Fruit fly (Drosophila melanogaster) whole organism, embryonic: Measurements from ENCODE around the gene kirre.

Experiments used
- Antp ChIP-seq: fragments of 200-800 bp; sonication (Bioruptor generic); optimal IDR thresholded peaks from 3 replicates; lab custom pipeline; 2016; ENCODE audit warnings: missing biosample characterization, missing genetic modification characterization
- Bgb ChIP-seq: fragments of 200-800 bp; sonication (Bioruptor generic); IDR thresholded peaks from 2 replicates; pipeline ENCODE4 v1.3.6; 2022; ENCODE audit warnings: missing biosample characterization, missing genetic modification characterization; ENCODE audit not compliant: partially characterized antibody
- CG10147 ChIP-seq: fragments of 200-800 bp; sonication (Bioruptor generic); optimal IDR thresholded peaks from 2 replicates; lab custom pipeline; 2019; ENCODE audit warnings: missing biosample characterization, mild to moderate bottlenecking, missing genetic modification characterization, moderate library complexity
- CG10366 ChIP-seq: fragments of 200-800 bp; sonication (Bioruptor generic); IDR thresholded peaks from 2 replicates; pipeline ENCODE4 v1.3.6; 2022; ENCODE audit warnings: missing biosample characterization, missing genetic modification characterization
- CG11723 ChIP-seq: fragments of 200-800 bp; sonication (Bioruptor generic); optimal IDR thresholded peaks from 2 replicates; lab custom pipeline; 2017; ENCODE audit warnings: missing biosample characterization, mild to moderate bottlenecking, missing genetic modification characterization
- CG12071 ChIP-seq: fragments of 200-800 bp; sonication (Bioruptor generic); optimal IDR thresholded peaks from 3 replicates; lab custom pipeline; 2018; ENCODE audit warnings: missing biosample characterization, mild to moderate bottlenecking, missing genetic modification characterization
- CG14710 ChIP-seq: fragments of 200-800 bp; sonication (Bioruptor generic); optimal IDR thresholded peaks from 3 replicates; lab custom pipeline; 2019; ENCODE audit warnings: missing biosample characterization, mild to moderate bottlenecking, missing genetic modification characterization, moderate library complexity
- CG33557 ChIP-seq: fragments of 200-800 bp; sonication (Bioruptor generic); optimal IDR thresholded peaks from 2 replicates; lab custom pipeline; 2019; ENCODE audit warnings: missing biosample characterization, mild to moderate bottlenecking, missing genetic modification characterization, moderate library complexity
- CG4328 ChIP-seq: fragments of 200-800 bp; sonication (Bioruptor generic); optimal IDR thresholded peaks from 3 replicates; lab custom pipeline; 2017; ENCODE audit warnings: missing biosample characterization, missing genetic modification reagents, missing genetic modification characterization
- CG4820 ChIP-seq: fragments of 200-800 bp; sonication (Bioruptor generic); optimal IDR thresholded peaks from 3 replicates; lab custom pipeline; 2016; ENCODE audit warnings: missing biosample characterization, missing genetic modification characterization
- CG4854 ChIP-seq: fragments of 200-800 bp; sonication (Bioruptor generic); optimal IDR thresholded peaks from 2 replicates; lab custom pipeline; 2016; ENCODE audit warnings: missing biosample characterization, missing genetic modification characterization, inconsistent platforms
- CG6654 ChIP-seq: fragments of 200-800 bp; sonication (Bioruptor generic); optimal IDR thresholded peaks from 2 replicates; lab custom pipeline; 2017; ENCODE audit warnings: missing biosample characterization, mild to moderate bottlenecking, missing genetic modification characterization
- CG8089 ChIP-seq: fragments of 200-800 bp; sonication (Bioruptor generic); optimal IDR thresholded peaks from 3 replicates; lab custom pipeline; 2016; ENCODE audit warnings: missing biosample characterization, missing genetic modification characterization
- CG9215 ChIP-seq: fragments of 200-800 bp; sonication (Bioruptor generic); IDR thresholded peaks from 2 replicates; pipeline ENCODE4 v1.3.6; 2022; ENCODE audit warnings: missing biosample characterization, missing genetic modification characterization
- CG9609 ChIP-seq: fragments of 200-800 bp; sonication (Bioruptor generic); optimal IDR thresholded peaks from 3 replicates; lab custom pipeline; 2016; ENCODE audit warnings: missing biosample characterization, missing genetic modification characterization
- Deaf1 ChIP-seq: fragments of 200-800 bp; optimal IDR thresholded peaks from 3 replicates; lab custom pipeline; 2019; ENCODE audit warnings: missing biosample characterization, mild to moderate bottlenecking, missing genetic modification characterization, moderate library complexity
- Dip2 ChIP-seq: fragments of 200-800 bp; sonication (Bioruptor generic); IDR thresholded peaks from 2 replicates; pipeline ENCODE4 v1.3.6; 2022; ENCODE audit warnings: missing biosample characterization, missing genetic modification characterization
- Drgx ChIP-seq: fragments of 200-800 bp; sonication (Bioruptor generic); IDR thresholded peaks from 2 replicates; pipeline ENCODE4 v1.3.6; 2022; ENCODE audit warnings: missing biosample characterization, missing genetic modification characterization
- E2f1 ChIP-seq: fragments of 200-800 bp; sonication (Bioruptor generic); IDR thresholded peaks from 2 replicates; pipeline ENCODE4 v1.3.6; 2022; ENCODE audit warnings: missing biosample characterization, missing genetic modification characterization
- Fer1 ChIP-seq: fragments of 200-800 bp; sonication (Bioruptor generic); optimal IDR thresholded peaks from 2 replicates; lab custom pipeline; 2017; ENCODE audit warnings: missing biosample characterization, mild to moderate bottlenecking, missing genetic modification characterization
- GATAe ChIP-seq: fragments of 200-800 bp; sonication (Bioruptor generic); conservative IDR thresholded peaks from 2 replicates; pipeline ENCODE4 v1.3.6; 2022; ENCODE audit warnings: missing biosample characterization, missing genetic modification characterization
- HHEX ChIP-seq: fragments of 200-800 bp; sonication (Bioruptor generic); optimal IDR thresholded peaks from 3 replicates; lab custom pipeline; 2017; ENCODE audit warnings: missing biosample characterization, mild to moderate bottlenecking, missing genetic modification characterization, missing genetic modification reagents
- HLH3B ChIP-seq: fragments of 200-800 bp; sonication (Bioruptor generic); IDR thresholded peaks from 2 replicates; pipeline ENCODE4 v1.3.6; 2022; ENCODE audit warnings: missing biosample characterization, missing genetic modification characterization
- Kr ChIP-seq: fragments of 200-800 bp; sonication (Bioruptor generic); optimal IDR thresholded peaks from 2 replicates; lab custom pipeline; 2017; ENCODE audit warnings: missing biosample characterization, mild to moderate bottlenecking, missing genetic modification characterization
- Myb ChIP-seq: fragments of 200-800 bp; sonication (Bioruptor generic); optimal IDR thresholded peaks from 2 replicates; lab custom pipeline; 2016; ENCODE audit warnings: missing biosample characterization, missing genetic modification characterization
- Nf-YC ChIP-seq: fragments of 200-800 bp; optimal IDR thresholded peaks from 3 replicates; lab custom pipeline; 2019; ENCODE audit warnings: missing biosample characterization, mild to moderate bottlenecking, missing genetic modification characterization, moderate library complexity
- Sox100B ChIP-seq: fragments of 200-800 bp; sonication (Bioruptor generic); optimal IDR thresholded peaks from 3 replicates; lab custom pipeline; 2018; ENCODE audit warnings: missing biosample characterization, mild to moderate bottlenecking, missing genetic modification characterization
- Trl ChIP-seq, 3 experiments: fragments of >200 bp in 2 of 3; fragments of 200-800 bp in 1 of 3; sonication (Bioruptor generic) in 1 of 3; optimal IDR thresholded peaks; 2 replicates in 1 of 3; 3 replicates in 2 of 3; lab custom pipeline; 2016 to 2017; ENCODE audit warnings: missing biosample characterization in 1 of 3, missing genetic modification characterization in 1 of 3
- al ChIP-seq: fragments of 200-800 bp; sonication (Bioruptor generic); IDR thresholded peaks from 2 replicates; pipeline ENCODE4 v1.3.6; 2022; ENCODE audit warnings: missing biosample characterization, missing genetic modification characterization
- bsh ChIP-seq, 2 experiments: fragments of 200-800 bp; sonication (Bioruptor generic); optimal IDR thresholded peaks; 2 replicates each; lab custom pipeline; 2017 to 2018; ENCODE audit warnings: mild to moderate bottlenecking in 2 of 2, missing biosample characterization in 2 of 2, missing genetic modification characterization in 2 of 2, moderate library complexity in 1 of 2
- chm ChIP-seq: fragments of 200-800 bp; sonication (Bioruptor generic); IDR thresholded peaks from 2 replicates; pipeline ENCODE4 v1.3.6; 2022; ENCODE audit warnings: missing biosample characterization, missing genetic modification characterization
- chn ChIP-seq: fragments of 200-800 bp; sonication (Bioruptor generic); optimal IDR thresholded peaks from 2 replicates; lab custom pipeline; 2016; ENCODE audit warnings: missing biosample characterization, missing genetic modification characterization
- dm ChIP-seq: fragments of 200-800 bp; sonication (Bioruptor generic); optimal IDR thresholded peaks from 3 replicates; lab custom pipeline; 2016; ENCODE audit warnings: missing biosample characterization, missing genetic modification characterization
- emc ChIP-seq: fragments of 200-800 bp; sonication (Bioruptor generic); optimal IDR thresholded peaks from 2 replicates; lab custom pipeline; 2016; ENCODE audit warnings: missing biosample characterization, missing genetic modification characterization
- ewg ChIP-seq: fragments of 200-800 bp; sonication (Bioruptor generic); optimal IDR thresholded peaks from 3 replicates; lab custom pipeline; 2017; ENCODE audit warnings: mild to moderate bottlenecking, missing biosample characterization, missing genetic modification reagents, missing genetic modification characterization
- gem ChIP-seq: fragments of 200-800 bp; sonication (Bioruptor generic); optimal IDR thresholded peaks from 2 replicates; lab custom pipeline; 2019; ENCODE audit warnings: missing biosample characterization, mild to moderate bottlenecking, missing genetic modification characterization, moderate library complexity
- grau ChIP-seq: fragments of 200-800 bp; optimal IDR thresholded peaks from 3 replicates; lab custom pipeline; 2019; ENCODE audit warnings: missing biosample characterization, mild to moderate bottlenecking, missing genetic modification characterization, moderate library complexity
- kah ChIP-seq: fragments of 200-800 bp; sonication (Bioruptor generic); optimal IDR thresholded peaks from 2 replicates; lab custom pipeline; 2018; ENCODE audit warnings: missing biosample characterization, mild to moderate bottlenecking, missing genetic modification characterization
- lab ChIP-seq: fragments of 200-800 bp; sonication (Bioruptor generic); optimal IDR thresholded peaks from 3 replicates; lab custom pipeline; 2017; ENCODE audit warnings: missing biosample characterization, missing genetic modification characterization, mild to moderate bottlenecking, moderate library complexity, missing genetic modification reagents
- onecut ChIP-seq: fragments of 200-800 bp; sonication (Bioruptor generic); IDR thresholded peaks from 2 replicates; pipeline ENCODE4 v1.3.6; 2022; ENCODE audit warnings: missing biosample characterization, missing genetic modification characterization
- pan ChIP-seq, 4 experiments: fragments of >200 bp in 3 of 4; fragments of 200-800 bp in 1 of 4; sonication (Bioruptor generic) in 1 of 4; optimal IDR thresholded peaks in 3 of 4; IDR thresholded peaks in 1 of 4; 2 replicates each; pipeline versions ENCODE4 v1.3.6 to Lab custom; 2017 to 2022; ENCODE audit warnings: missing biosample characterization in 2 of 4, missing genetic modification characterization in 2 of 4, mixed read lengths in 1 of 4
- prd ChIP-seq, 3 experiments: fragments of >200 bp in 2 of 3; fragments of 200-800 bp in 1 of 3; sonication (Bioruptor generic) in 1 of 3; optimal IDR thresholded peaks in 2 of 3; IDR thresholded peaks in 1 of 3; 2 replicates in 2 of 3; 3 replicates in 1 of 3; pipeline versions ENCODE4 v1.3.6 to Lab custom; 2017 to 2022; ENCODE audit warnings: missing biosample characterization in 1 of 3, missing genetic modification characterization in 1 of 3
- run ChIP-seq: fragments of 200-800 bp; sonication (Bioruptor generic); optimal IDR thresholded peaks from 3 replicates; lab custom pipeline; 2018; ENCODE audit warnings: missing biosample characterization, mild to moderate bottlenecking, missing genetic modification characterization
- sd ChIP-seq: fragments of 200-800 bp; sonication (Bioruptor generic); optimal IDR thresholded peaks from 3 replicates; lab custom pipeline; 2018; ENCODE audit warnings: missing biosample characterization, mild to moderate bottlenecking, missing genetic modification characterization, moderate library complexity
- sens ChIP-seq: fragments of 200-800 bp; sonication (Bioruptor generic); peaks from one replicate; lab custom pipeline; 2016; ENCODE audit warnings: missing biosample characterization, missing genetic modification characterization
- slou ChIP-seq: fragments of 200-800 bp; sonication (Bioruptor generic); optimal IDR thresholded peaks from 3 replicates; lab custom pipeline; 2016; ENCODE audit warnings: missing biosample characterization, missing genetic modification characterization
- ttk ChIP-seq: fragments of 200-800 bp; sonication (Bioruptor generic); IDR thresholded peaks from 2 replicates; pipeline ENCODE4 v2.1.2; 2022; ENCODE audit warnings: missing biosample characterization, missing genetic modification characterization
- twi ChIP-seq: fragments of 200-800 bp; optimal IDR thresholded peaks from 2 replicates; lab custom pipeline; 2019; ENCODE audit warnings: missing biosample characterization, mild to moderate bottlenecking, missing genetic modification characterization, moderate library complexity
- tx ChIP-seq: fragments of 200-800 bp; sonication (Bioruptor generic); optimal IDR thresholded peaks from 2 replicates; lab custom pipeline; 2016; ENCODE audit warnings: missing biosample characterization, missing genetic modification characterization
- yki ChIP-seq: fragments of >200 bp; optimal IDR thresholded peaks from 3 replicates; lab custom pipeline; 2018

The kirre gene

dm6 chrX:3007770-3008169 is 267.6 kb downstream of the kirre start (continued):
- no peak for TF ChIP-seq Fer1
- no peak for TF ChIP-seq Deaf1 (tag; lab: Kevin White, UChicago)
- peak; percentile 46 for TF ChIP-seq CG14710 (tag; lab: Kevin White, UChicago)
- TF ChIP-seq bsh (GFP tag; optimal IDR thresholded peaks at IDR 0.05; lab: Kevin White, UChicago): peak in 1 of 2 experiments; percentile 76
- peak; percentile 17 for TF ChIP-seq Myb
- TF ChIP-seq CG4854 (GFP tag; lab: Kevin White, UChicago): no peak
- TF ChIP-seq CG9609: peak; percentile 31
- no peak for TF ChIP-seq Dip2 (GFP tag; lab: Robert Waterston, UW)
- no peak for TF ChIP-seq yki (lab: Kevin White, UChicago)
- TF ChIP-seq prd (optimal IDR thresholded peaks at IDR 0.05; lab: Kevin White, UChicago): no peak
- peak; percentile 79; the same call in 2 of the 3 replicates for TF ChIP-seq prd (GFP tag; IDR thresholded peaks at IDR 0.05; lab: Robert Waterston, UW)
- TF ChIP-seq dm (GFP tag; lab: Kevin White, UChicago): no peak
- no peak for TF ChIP-seq GATAe (GFP tag; lab: Robert Waterston, UW)
- peak; percentile 11 for TF ChIP-seq CG10147 (GFP tag; lab: Kevin White, UChicago)
- TF ChIP-seq sens: peak; percentile 94
- TF ChIP-seq Trl (optimal IDR thresholded peaks at IDR 0.05; lab: Kevin White, UChicago): no peak
- TF ChIP-seq Trl (GFP tag; optimal IDR thresholded peaks at IDR 0.05; lab: Kevin White, UChicago): peak; percentile 64
- peak; percentile 2 for TF ChIP-seq sd (tag; lab: Kevin White, UChicago)
- peak; percentile 59 for TF ChIP-seq Drgx (GFP tag; lab: Robert Waterston, UW)
- no peak for TF ChIP-seq CG9215 (GFP tag; lab: Robert Waterston, UW)
- peak; percentile 68 for TF ChIP-seq HLH3B (GFP tag; lab: Robert Waterston, UW)
- TF ChIP-seq HHEX (GFP tag; lab: Kevin White, UChicago): peak; percentile 49
- TF ChIP-seq Antp (GFP tag; lab: Kevin White, UChicago): peak; percentile 63
- peak; percentile 64 for TF ChIP-seq CG10366
- no peak for TF ChIP-seq tx (GFP tag; lab: Kevin White, UChicago)
- peak; percentile 35 for TF ChIP-seq lab (GFP tag; lab: Kevin White, UChicago)
- no peak for TF ChIP-seq Kr (GFP tag; lab: Kevin White, UChicago)
- TF ChIP-seq pan (optimal IDR thresholded peaks at IDR 0.05; lab: Kevin White, UChicago): no peak
- peak in 1 of 2 experiments; percentile 52 for TF ChIP-seq pan (GFP tag; optimal IDR thresholded peaks at IDR 0.05 in 1 of 2, IDR thresholded peaks at IDR 0.05 in 1 of 2)
- peak; percentile 40 for TF ChIP-seq kah (GFP tag; lab: Kevin White, UChicago)
- TF ChIP-seq emc (GFP tag; lab: Kevin White, UChicago): no peak
- TF ChIP-seq slou (GFP tag; lab: Kevin White, UChicago): peak; percentile 4
- no peak for TF ChIP-seq onecut (GFP tag; lab: Robert Waterston, UW)
- TF ChIP-seq CG11723 (GFP tag; lab: Kevin White, UChicago): peak; percentile 31
- TF ChIP-seq grau (tag; lab: Kevin White, UChicago): peak; percentile 87
- peak; percentile 26 for TF ChIP-seq ewg (GFP tag; lab: Kevin White, UChicago)
- no peak for TF ChIP-seq Nf-YC (tag; lab: Kevin White, UChicago)
- TF ChIP-seq chm: peak; percentile 49; the same call in 1 of the 2 replicates
- peak; percentile 63 for TF ChIP-seq ttk (GFP tag; lab: Robert Waterston, UW)
- no peak for TF ChIP-seq al (GFP tag; lab: Robert Waterston, UW)
- peak; percentile 60 for TF ChIP-seq CG12071 (GFP tag; lab: Kevin White, UChicago)
- TF ChIP-seq CG33557 (GFP tag; lab: Kevin White, UChicago): no peak
- TF ChIP-seq gem (tag; lab: Kevin White, UChicago): peak; percentile 74
- TF ChIP-seq run: no peak
- peak; percentile 12 for TF ChIP-seq CG8089
- TF ChIP-seq CG6654 (GFP tag; lab: Kevin White, UChicago): no peak
- peak; percentile 52 for TF ChIP-seq E2f1 (GFP tag; lab: Robert Waterston, UW)
- no peak for TF ChIP-seq CG4328 (GFP tag; lab: Kevin White, UChicago)
- no peak for TF ChIP-seq Bgb
- TF ChIP-seq twi (tag; lab: Kevin White, UChicago): peak; percentile 29
- peak; percentile 49 for TF ChIP-seq Sox100B
- TF ChIP-seq CG4820 (GFP tag; lab: Kevin White, UChicago): peak; percentile 52
- peak; percentile 48 for TF ChIP-seq chn (GFP tag; lab: Kevin White, UChicago)
